Worm (Caenorhabditis elegans): ENCODE measurements around the gene plpp-1.1.

ce11 chrII:3909301-3909700, 18.5 kb downstream of the plpp-1.1 start:
- TF ChIP-seq hlh-12 (tag; optimal IDR thresholded peaks at IDR 0.05), result no peak
- no peak for TF ChIP-seq sea-2 (GFP tag; IDR thresholded peaks at IDR 0.05)
- TF ChIP-seq B0336.3 (GFP tag; IDR thresholded peaks at IDR 0.05), result no peak
- no peak for TF ChIP-seq madf-3 (GFP tag; IDR thresholded peaks at IDR 0.05)
- TF ChIP-seq unc-130 (GFP tag; optimal IDR thresholded peaks at IDR 0.05), result no peak
- no peak for TF ChIP-seq madf-6 (GFP tag; IDR thresholded peaks at IDR 0.05)
- no peak for TF ChIP-seq ceh-79 (tag; optimal IDR thresholded peaks at IDR 0.05)
- no peak for TF ChIP-seq ets-4 (GFP tag; optimal IDR thresholded peaks at IDR 0.05)
- no peak for TF ChIP-seq ztf-3 (GFP tag; optimal IDR thresholded peaks at IDR 0.05)
- TF ChIP-seq dpl-1 (GFP tag; optimal IDR thresholded peaks at IDR 0.05), result no peak
- TF ChIP-seq snpc-4 (GFP tag; optimal IDR thresholded peaks at IDR 0.05), result no peak
- no peak for TF ChIP-seq snpc-4 (tag; optimal IDR thresholded peaks at IDR 0.05)
- no peak for TF ChIP-seq unc-62 (GFP tag; optimal IDR thresholded peaks at IDR 0.05)

Measured in whole organism, young adult.